Worm (Caenorhabditis elegans) whole organism, young adult: Measurements from ENCODE around the gene W01D2.1.
A peak's percentile ranks its signal among the peaks of the same experiment; 100 is the strongest.
"Not testable (repeated sequence)": the region's sequence is repeated elsewhere in the genome, so short reads cannot be mapped to it uniquely, and the experiment has no call there.

Experiments used
- B0019.2 ChIP-seq: fragments of 200-800 bp; sonication (Bioruptor generic); conservative IDR thresholded peaks from 2 replicates; pipeline ENCODE4 v1.3.6; 2022; ENCODE audit warnings: missing genetic modification reagents, missing genetic modification characterization, missing compliant biosample characterization
- B0261.1 ChIP-seq: sonication (generic microtip); optimal IDR thresholded peaks from 2 replicates; lab custom pipeline; 2016; ENCODE audit warnings: mild to moderate bottlenecking, missing genetic modification characterization, moderate library complexity, missing compliant biosample characterization
- C06A6.2 ChIP-seq: fragments of 200-800 bp; sonication (Bioruptor generic); conservative IDR thresholded peaks from 2 replicates; pipeline ENCODE4 v1.3.6; 2022; ENCODE audit warnings: missing genetic modification characterization, missing compliant biosample characterization
- D2030.7 ChIP-seq: fragments of 200-800 bp; sonication (Bioruptor generic); IDR thresholded peaks from 2 replicates; pipeline ENCODE4 v1.3.6; 2022; ENCODE audit warnings: missing genetic modification reagents, missing genetic modification characterization, missing compliant biosample characterization
- F10E7.11 ChIP-seq: sonication (generic microtip); optimal IDR thresholded peaks from 2 replicates; lab custom pipeline; 2017; ENCODE audit warnings: mild to moderate bottlenecking, missing genetic modification characterization, moderate library complexity, missing compliant biosample characterization
- F22D6.2 ChIP-seq: sonication (generic microtip); optimal IDR thresholded peaks from 2 replicates; lab custom pipeline; 2016; ENCODE audit warnings: mild to moderate bottlenecking, missing genetic modification characterization, missing compliant biosample characterization
- F33H1.4 ChIP-seq: fragments of 200-800 bp; sonication (Bioruptor generic); IDR thresholded peaks from 2 replicates; pipeline ENCODE4 v1.3.6; 2022; ENCODE audit warnings: missing genetic modification reagents, missing genetic modification characterization, missing compliant biosample characterization
- F37B4.10 ChIP-seq: fragments of 200-800 bp; sonication (Bioruptor generic); IDR thresholded peaks from 2 replicates; pipeline ENCODE4 v1.3.6; 2022; ENCODE audit warnings: missing genetic modification characterization, missing compliant biosample characterization
- F57A8.1 ChIP-seq: fragments of 200-800 bp; sonication (Bioruptor generic); optimal IDR thresholded peaks from 2 replicates; lab custom pipeline; 2018; ENCODE audit warnings: mild to moderate bottlenecking, missing genetic modification characterization, moderate library complexity, missing compliant biosample characterization
- F57C9.4 ChIP-seq: sonication (generic microtip); optimal IDR thresholded peaks from 2 replicates; lab custom pipeline; 2017; ENCODE audit warnings: mild to moderate bottlenecking, missing genetic modification characterization, missing compliant biosample characterization
- K11D2.4 ChIP-seq: fragments of 200-800 bp; sonication (Bioruptor generic); IDR thresholded peaks from 2 replicates; pipeline ENCODE4 v1.3.6; 2022; ENCODE audit warnings: missing genetic modification reagents, missing genetic modification characterization, missing compliant biosample characterization
- K12H6.12 ChIP-seq: fragments of 200-800 bp; sonication (Bioruptor generic); optimal IDR thresholded peaks from 2 replicates; lab custom pipeline; 2018; ENCODE audit warnings: mild to moderate bottlenecking, missing genetic modification characterization, missing compliant biosample characterization
- attf-5 ChIP-seq: fragments of 200-800 bp; sonication (Bioruptor generic); optimal IDR thresholded peaks from 2 replicates; lab custom pipeline; 2018; ENCODE audit warnings: mild to moderate bottlenecking, missing genetic modification characterization, missing compliant biosample characterization
- bed-1 ChIP-seq: fragments of 200-800 bp; sonication (Bioruptor generic); IDR thresholded peaks from 2 replicates; pipeline ENCODE4 v1.3.6; 2022; ENCODE audit warnings: missing genetic modification reagents, missing genetic modification characterization, missing compliant biosample characterization
- ceh-27 ChIP-seq: fragments of 200-800 bp; sonication (Bioruptor generic); optimal IDR thresholded peaks from 2 replicates; lab custom pipeline; 2018; ENCODE audit warnings: mild to moderate bottlenecking, missing genetic modification characterization, moderate library complexity, missing compliant biosample characterization
- ceh-91 ChIP-seq: fragments of 200-800 bp; sonication (Bioruptor generic); IDR thresholded peaks from 2 replicates; pipeline ENCODE4 v1.3.6; 2022; ENCODE audit warnings: missing genetic modification reagents, missing genetic modification characterization, missing compliant biosample characterization
- chd-7 ChIP-seq: sonication (generic microtip); optimal IDR thresholded peaks from 2 replicates; lab custom pipeline; 2016; ENCODE audit warnings: mild to moderate bottlenecking, missing genetic modification characterization, moderate library complexity, missing compliant biosample characterization
- dox-1 ChIP-seq: fragments of 200-800 bp; sonication (Bioruptor generic); IDR thresholded peaks from 2 replicates; pipeline ENCODE4 v1.3.6; 2022; ENCODE audit warnings: missing genetic modification reagents, missing genetic modification characterization, missing compliant biosample characterization
- ekl-4 ChIP-seq: fragments of 200-800 bp; sonication (Bioruptor generic); IDR thresholded peaks from 2 replicates; pipeline ENCODE4 v1.3.6; 2022; ENCODE audit warnings: missing genetic modification reagents, missing genetic modification characterization, missing compliant biosample characterization
- hmg-1.2 ChIP-seq: fragments of 200-800 bp; sonication (Bioruptor generic); IDR thresholded peaks from 2 replicates; pipeline ENCODE4 v1.3.6; 2022; ENCODE audit warnings: missing genetic modification reagents, missing genetic modification characterization, missing compliant biosample characterization
- hmg-20 ChIP-seq: fragments of 200-800 bp; sonication (Bioruptor generic); IDR thresholded peaks from 2 replicates; pipeline ENCODE4 v1.3.6; 2022; ENCODE audit warnings: missing genetic modification reagents, missing genetic modification characterization, missing compliant biosample characterization
- hrde-1 ChIP-seq: sonication (generic microtip); optimal IDR thresholded peaks from 2 replicates; lab custom pipeline; 2016; ENCODE audit warnings: missing genetic modification characterization, mild to moderate bottlenecking, missing compliant biosample characterization, moderate library complexity, missing genotype, missing genetic modification reagents, borderline replicate concordance
- lin-26 ChIP-seq: fragments of 200-800 bp; sonication (Bioruptor generic); IDR thresholded peaks from 2 replicates; pipeline ENCODE4 v1.3.6; 2022; ENCODE audit warnings: missing genetic modification reagents, missing genetic modification characterization, missing compliant biosample characterization
- lin-54 ChIP-seq: fragments of 200-800 bp; sonication (Bioruptor generic); optimal IDR thresholded peaks from 2 replicates; lab custom pipeline; 2018; ENCODE audit warnings: mild to moderate bottlenecking, missing genetic modification characterization, missing compliant biosample characterization
- lir-1 ChIP-seq: fragments of 200-800 bp; sonication (Bioruptor generic); conservative IDR thresholded peaks from 2 replicates; pipeline ENCODE4 v1.3.6; 2022; ENCODE audit warnings: missing genetic modification reagents, missing genetic modification characterization, missing compliant biosample characterization
- lsl-1 ChIP-seq: fragments of 200-800 bp; sonication (Bioruptor generic); optimal IDR thresholded peaks from 2 replicates; lab custom pipeline; 2018; ENCODE audit warnings: mild to moderate bottlenecking, missing genetic modification characterization, moderate library complexity, missing compliant biosample characterization
- madf-6 ChIP-seq: fragments of 200-800 bp; sonication (Bioruptor generic); IDR thresholded peaks from 2 replicates; pipeline ENCODE4 v1.3.6; 2022; ENCODE audit warnings: missing genetic modification reagents, missing genetic modification characterization, missing compliant biosample characterization
- mcd-1 ChIP-seq: fragments of 200-800 bp; sonication (Bioruptor generic); IDR thresholded peaks from 2 replicates; pipeline ENCODE4 v1.3.6; 2022; ENCODE audit warnings: missing genetic modification reagents, missing genetic modification characterization, missing compliant biosample characterization
- nfya-1 ChIP-seq: sonication (generic microtip); optimal IDR thresholded peaks from 2 replicates; lab custom pipeline; 2017; ENCODE audit warnings: antibody characterized with exemption, missing compliant biosample characterization, missing genetic modification characterization, borderline replicate concordance; ENCODE audit not compliant: insufficient read depth
- nfyb-1 ChIP-seq: fragments of 200-800 bp; sonication (Bioruptor generic); IDR thresholded peaks from 2 replicates; pipeline ENCODE4 v1.3.6; 2022; ENCODE audit warnings: missing genetic modification reagents, missing genetic modification characterization, missing compliant biosample characterization
- nhr-120 ChIP-seq: fragments of 200-800 bp; sonication (Bioruptor generic); IDR thresholded peaks from 2 replicates; pipeline ENCODE4 v1.3.6; 2022; ENCODE audit warnings: missing genetic modification characterization, missing compliant biosample characterization
- rcor-1 ChIP-seq: fragments of 200-800 bp; sonication (Bioruptor generic); IDR thresholded peaks from 2 replicates; pipeline ENCODE4 v1.3.6; 2022; ENCODE audit warnings: missing genetic modification reagents, missing genetic modification characterization, missing compliant biosample characterization
- rec-8 ChIP-seq, 2 experiments: sonication (generic microtip); optimal IDR thresholded peaks; 2 replicates each; lab custom pipeline; 2016; ENCODE audit warnings: mild to moderate bottlenecking in 2 of 2, missing genetic modification characterization in 2 of 2, missing genetic modification reagents in 2 of 2, missing genotype in 2 of 2, missing biosample characterization in 1 of 2, missing compliant biosample characterization in 1 of 2, moderate library complexity in 1 of 2
- rpc-1 ChIP-seq, 2 experiments: fragments of 150-350 bp in 1 of 2; sonication (generic microtip) in 1 of 2; optimal IDR thresholded peaks; 2 replicates each; lab custom pipeline; 2014 to 2018; ENCODE audit warnings: missing biosample characterization in 1 of 2, missing genetic modification characterization in 1 of 2, missing genetic modification reagents in 1 of 2, missing genotype in 1 of 2
- snpc-4 ChIP-seq, 5 experiments: fragments of 150-350 bp in 1 of 5; sonication (generic microtip) in 4 of 5; optimal IDR thresholded peaks; 2 replicates each; lab custom pipeline; 2014 to 2018; ENCODE audit warnings: missing genetic modification characterization in 5 of 5, missing biosample characterization in 3 of 5, antibody characterized with exemption in 2 of 5, mild to moderate bottlenecking in 2 of 5, missing compliant biosample characterization in 2 of 5, missing genotype in 2 of 5, moderate library complexity in 2 of 5, missing genetic modification reagents in 1 of 5
- tbp1 ChIP-seq: fragments of 200-800 bp; sonication (Bioruptor generic); optimal IDR thresholded peaks from 2 replicates; lab custom pipeline; 2018; ENCODE audit warnings: mild to moderate bottlenecking, missing genetic modification characterization, missing compliant biosample characterization
- unc-62 ChIP-seq: fragments of 150-350 bp; optimal IDR thresholded peaks from 2 replicates; lab custom pipeline; 2014; ENCODE audit warnings: missing biosample characterization, missing genetic modification reagents, missing genetic modification characterization
- ztf-18 ChIP-seq: sonication (generic microtip); optimal IDR thresholded peaks from 2 replicates; lab custom pipeline; 2016; ENCODE audit warnings: missing genotype, mild to moderate bottlenecking, missing genetic modification characterization, missing compliant biosample characterization
- ztf-25 ChIP-seq: fragments of 200-800 bp; sonication (Bioruptor generic); IDR thresholded peaks from 2 replicates; pipeline ENCODE4 v1.3.6; 2022; ENCODE audit warnings: missing genetic modification reagents, missing genetic modification characterization, missing compliant biosample characterization
- ztf-28 ChIP-seq: fragments of 200-800 bp; sonication (Bioruptor generic); IDR thresholded peaks from 2 replicates; pipeline ENCODE4 v1.3.6; 2022; ENCODE audit warnings: missing genetic modification reagents, missing genetic modification characterization, missing compliant biosample characterization
- ztf-6 ChIP-seq: fragments of 200-800 bp; sonication (Bioruptor generic); IDR thresholded peaks from 2 replicates; pipeline ENCODE4 v1.3.6; 2022; ENCODE audit warnings: missing genetic modification reagents, missing genetic modification characterization, missing compliant biosample characterization

Gene W01D2.1

ce11 chrII:14801086-14801531, 14.2 kb upstream of the W01D2.1 start (continued):
- TF ChIP-seq hmg-1.2 (GFP tag; lab: Robert Waterston, UW) (peak; percentile 43; the same call in 1 of the 2 replicates), ztf-18 (no peak), chd-7 (no peak), ceh-27 (GFP tag; lab: Kevin White, UChicago) (peak; percentile 29), F57A8.1 (GFP tag; lab: Kevin White, UChicago) (no peak), bed-1 (GFP tag; lab: Robert Waterston, UW) (no peak), ztf-25 (GFP tag; lab: Robert Waterston, UW) (no peak), B0261.1 (peak; percentile 62), K12H6.12 (peak; percentile 30), B0019.2 (GFP tag; lab: Robert Waterston, UW) (no peak), lir-1 (GFP tag; lab: Robert Waterston, UW) (no peak), nfyb-1 (GFP tag; lab: Robert Waterston, UW) (peak; percentile 73), nfya-1 (tag; lab: Kevin White, UChicago) (no peak), F37B4.10 (GFP tag; lab: Robert Waterston, UW) (no peak), ekl-4 (GFP tag; lab: Robert Waterston, UW) (0 out of 2 replicates have a peak, but pooled peaks have one; percentile 53), hmg-20 (no peak), C06A6.2 (GFP tag; lab: Robert Waterston, UW) (0 out of 2 replicates have a peak, but pooled peaks have one; percentile 32), F57C9.4 (no peak), ztf-6 (GFP tag; lab: Robert Waterston, UW) (no peak)

ce11 chrII:14802527-14802926, 12.8 kb upstream of the W01D2.1 start:
- TF ChIP-seq rcor-1 = peak; percentile 26; the same call in 1 of the 2 replicates
- peak; percentile 52 for TF ChIP-seq hmg-1.2 (GFP tag; lab: Robert Waterston, UW)
- peak; percentile 56 for TF ChIP-seq rpc-1 (optimal IDR thresholded peaks at IDR 0.05; lab: Kevin White, UChicago)
- peak; percentile 68 for TF ChIP-seq rpc-1 (tag; optimal IDR thresholded peaks at IDR 0.05; lab: Kevin White, UChicago)
- peak; percentile 38; the same call in 1 of the 2 replicates for TF ChIP-seq nfyb-1 (GFP tag; lab: Robert Waterston, UW)
- TF ChIP-seq lin-26 (GFP tag; lab: Robert Waterston, UW) = peak; percentile 77
- TF ChIP-seq B0261.1 = peak; percentile 59
- peak; percentile 60 for TF ChIP-seq D2030.7 (GFP tag; lab: Robert Waterston, UW)
- peak; percentile 63; the same call in 1 of the 2 replicates for TF ChIP-seq ekl-4 (GFP tag; lab: Robert Waterston, UW)
- TF ChIP-seq snpc-4 (GFP tag; optimal IDR thresholded peaks at IDR 0.05; lab: Kevin White, UChicago) = not testable (repeated sequence)
- TF ChIP-seq snpc-4 (tag; optimal IDR thresholded peaks at IDR 0.05; lab: Kevin White, UChicago) = peak in 2 of 4 experiments; percentile 68 to 70
- peak; percentile 61 for TF ChIP-seq madf-6 (GFP tag; lab: Robert Waterston, UW)
- 0 out of 2 replicates have a peak, but pooled peaks have one; percentile 49 for TF ChIP-seq dox-1
- 0 out of 2 replicates have a peak, but pooled peaks have one; percentile 8 for TF ChIP-seq nhr-120 (GFP tag; lab: Robert Waterston, UW)
- TF ChIP-seq mcd-1 (GFP tag; lab: Robert Waterston, UW) = peak; percentile 23; the same call in 1 of the 2 replicates
- TF ChIP-seq hmg-20 = 0 out of 2 replicates have a peak, but pooled peaks have one; percentile 30
- peak; percentile 83 for TF ChIP-seq tbp1 (GFP tag; lab: Kevin White, UChicago)
- TF ChIP-seq F33H1.4 (GFP tag; lab: Robert Waterston, UW) = peak; percentile 33; the same call in 1 of the 2 replicates
- TF ChIP-seq lsl-1 = peak; percentile 14
- TF ChIP-seq lin-54 = peak; percentile 9

ce11 chrII:14804259-14804899, 10.9 kb upstream of the W01D2.1 start, which contains the start of gene W01D2.3:
W01D2.3 (minus strand) TSS chrII:14804309.
- 0 out of 2 replicates have a peak, but pooled peaks have one; percentile 4 for TF ChIP-seq ztf-25 (GFP tag; lab: Robert Waterston, UW)
- peak; percentile 69 for TF ChIP-seq B0261.1
- TF ChIP-seq chd-7 = peak; percentile 70
- no peak for TF ChIP-seq F57C9.4
- no peak for TF ChIP-seq F33H1.4 (GFP tag; lab: Robert Waterston, UW)
- peak; percentile 88 for TF ChIP-seq rpc-1 (optimal IDR thresholded peaks at IDR 0.05; lab: Kevin White, UChicago)
- peak; percentile 73 for TF ChIP-seq rpc-1 (tag; optimal IDR thresholded peaks at IDR 0.05; lab: Kevin White, UChicago)
- TF ChIP-seq F22D6.2 = peak; percentile 23
- TF ChIP-seq F10E7.11 (tag; lab: Kevin White, UChicago) = no peak
- peak; percentile 0 for TF ChIP-seq unc-62 (GFP tag; lab: Kevin White, UChicago)
- no peak for TF ChIP-seq ztf-28 (GFP tag; lab: Robert Waterston, UW)
- TF ChIP-seq rec-8 (tag; optimal IDR thresholded peaks at IDR 0.05; lab: Kevin White, UChicago) = peak in 1 of 2 experiments; percentile 18
- TF ChIP-seq attf-5 (GFP tag; lab: Kevin White, UChicago) = peak; percentile 16
- TF ChIP-seq K11D2.4 (GFP tag; lab: Robert Waterston, UW) = no peak
- TF ChIP-seq ceh-91 (GFP tag; lab: Robert Waterston, UW) = no peak
- no peak for TF ChIP-seq hrde-1 (tag; lab: Kevin White, UChicago)
